Fruit fly (Drosophila melanogaster) whole organism, pupa: ENCODE data around the gene CG7368.

ENCODE experiments used
- CG10348 ChIP-seq: fragments of 200-800 bp; sonication (Bioruptor generic); IDR thresholded peaks from 2 replicates; pipeline ENCODE4 v1.3.6; 2022; ENCODE audit warnings: missing biosample characterization, missing genetic modification characterization
- CG12605 ChIP-seq: fragments of 200-800 bp; sonication (Bioruptor generic); IDR thresholded peaks from 2 replicates; pipeline ENCODE4 v1.3.6; 2022; ENCODE audit warnings: missing biosample characterization, missing genetic modification characterization
- CG13204 ChIP-seq: fragments of 200-800 bp; sonication (Bioruptor generic); optimal IDR thresholded peaks from 2 replicates; lab custom pipeline; 2018; ENCODE audit warnings: missing biosample characterization, mild to moderate bottlenecking, missing genetic modification characterization, moderate library complexity
- CG17806 ChIP-seq: fragments of 200-800 bp; sonication (Bioruptor generic); optimal IDR thresholded peaks from 2 replicates; lab custom pipeline; 2018; ENCODE audit warnings: missing biosample characterization, mild to moderate bottlenecking, missing genetic modification characterization, moderate library complexity
- CG34367 ChIP-seq: fragments of 200-800 bp; sonication (Bioruptor generic); optimal IDR thresholded peaks from 2 replicates; lab custom pipeline; 2018; ENCODE audit warnings: missing biosample characterization, mild to moderate bottlenecking, missing genetic modification characterization
- CG4496 ChIP-seq: fragments of 200-800 bp; sonication (Bioruptor generic); IDR thresholded peaks from 3 replicates; pipeline ENCODE4 v1.3.6; 2022; ENCODE audit warnings: missing biosample characterization, missing genetic modification characterization
- CG8301 ChIP-seq: fragments of 200-800 bp; sonication (Bioruptor generic); optimal IDR thresholded peaks from 2 replicates; lab custom pipeline; 2018; ENCODE audit warnings: missing biosample characterization, mild to moderate bottlenecking, missing genetic modification characterization
- CG9948 ChIP-seq: fragments of 200-800 bp; sonication (Bioruptor generic); optimal IDR thresholded peaks from 2 replicates; lab custom pipeline; 2018; ENCODE audit warnings: missing biosample characterization, mild to moderate bottlenecking, missing genetic modification characterization, moderate library complexity
- D1 ChIP-seq: fragments of 200-800 bp; sonication (Bioruptor generic); optimal IDR thresholded peaks from 2 replicates; lab custom pipeline; 2018; ENCODE audit warnings: missing biosample characterization, mild to moderate bottlenecking, missing genetic modification characterization, moderate library complexity
- Ets98B ChIP-seq: fragments of 200-800 bp; sonication (Bioruptor generic); IDR thresholded peaks from 2 replicates; pipeline ENCODE4 v1.3.6; 2022; ENCODE audit warnings: missing biosample characterization, missing genetic modification characterization
- Snoo ChIP-seq: fragments of 200-800 bp; sonication (Bioruptor generic); optimal IDR thresholded peaks from 3 replicates; lab custom pipeline; 2017; ENCODE audit warnings: missing biosample characterization, mild to moderate bottlenecking, missing genetic modification characterization, inconsistent platforms
- gl ChIP-seq: fragments of 200-800 bp; sonication (Bioruptor generic); optimal IDR thresholded peaks from 2 replicates; lab custom pipeline; 2018; ENCODE audit warnings: missing biosample characterization, mild to moderate bottlenecking, missing genetic modification characterization

- no peak for TF ChIP-seq CG10348 (GFP tag; lab: Robert Waterston, UW)
- TF ChIP-seq CG13204 (GFP tag; lab: Kevin White, UChicago): no peak
- no peak for TF ChIP-seq CG9948 (tag; lab: Kevin White, UChicago)
- no peak for TF ChIP-seq CG17806 (tag; lab: Kevin White, UChicago)
- no peak for TF ChIP-seq CG34367 (tag; lab: Kevin White, UChicago)
- TF ChIP-seq CG12605: no peak
- TF ChIP-seq Snoo (tag; lab: Kevin White, UChicago): no peak
- no peak for TF ChIP-seq gl (tag; lab: Kevin White, UChicago)
- no peak for TF ChIP-seq CG4496 (GFP tag; lab: Robert Waterston, UW)
- TF ChIP-seq CG8301 (tag; lab: Kevin White, UChicago): no peak
- TF ChIP-seq D1 (tag; lab: Kevin White, UChicago): no peak
- TF ChIP-seq Ets98B: no peak
Observed at dm6 chr3L:11622750-11623149, 25.7 kb downstream of the CG7368 start.
